Fruit fly (Drosophila melanogaster) whole organism, embryonic: Measurements from ENCODE around the gene mtsh.

Source experiments
- Bdp1 ChIP-seq: fragments of 200-800 bp; sonication (Bioruptor generic); optimal IDR thresholded peaks from 3 replicates; lab custom pipeline; 2016; ENCODE audit warnings: missing biosample characterization, missing genetic modification characterization
- Blimp-1 ChIP-seq: fragments of 200-800 bp; sonication (Bioruptor generic); optimal IDR thresholded peaks from 3 replicates; lab custom pipeline; 2018; ENCODE audit warnings: missing biosample characterization, missing genetic modification characterization, mild to moderate bottlenecking, moderate library complexity, missing genetic modification reagents
- Bteb2 ChIP-seq: fragments of 200-800 bp; sonication (Bioruptor generic); optimal IDR thresholded peaks from 2 replicates; lab custom pipeline; 2016; ENCODE audit warnings: missing biosample characterization, missing genetic modification characterization
- CG10959 ChIP-seq: fragments of 200-800 bp; sonication (Bioruptor generic); IDR thresholded peaks from 2 replicates; pipeline ENCODE4 v1.3.6; 2022; ENCODE audit warnings: missing biosample characterization, missing genetic modification characterization
- CG11696 ChIP-seq: fragments of 200-800 bp; sonication (Bioruptor generic); IDR thresholded peaks from 2 replicates; pipeline ENCODE4 v1.3.6; 2022; ENCODE audit warnings: missing biosample characterization, missing genetic modification characterization
- CG13123 ChIP-seq: fragments of 200-800 bp; sonication (Bioruptor generic); optimal IDR thresholded peaks from 2 replicates; lab custom pipeline; 2016; ENCODE audit warnings: missing biosample characterization, missing genetic modification characterization
- CG13287 ChIP-seq: fragments of 200-800 bp; sonication (Bioruptor generic); IDR thresholded peaks from 2 replicates; pipeline ENCODE4 v1.3.6; 2022; ENCODE audit warnings: missing biosample characterization, missing genetic modification characterization; ENCODE audit not compliant: partially characterized antibody
- CG14710 ChIP-seq: fragments of 200-800 bp; sonication (Bioruptor generic); optimal IDR thresholded peaks from 3 replicates; lab custom pipeline; 2019; ENCODE audit warnings: missing biosample characterization, mild to moderate bottlenecking, missing genetic modification characterization, moderate library complexity
- CG1602 ChIP-seq: fragments of 200-800 bp; sonication (Bioruptor generic); optimal IDR thresholded peaks from 3 replicates; lab custom pipeline; 2016; ENCODE audit warnings: missing biosample characterization, missing genetic modification characterization
- CG17186 ChIP-seq: fragments of 200-800 bp; sonication (Bioruptor generic); optimal IDR thresholded peaks from 3 replicates; lab custom pipeline; 2017; ENCODE audit warnings: missing biosample characterization, missing genetic modification reagents, missing genetic modification characterization
- CG18262 ChIP-seq: fragments of 200-800 bp; optimal IDR thresholded peaks from 3 replicates; lab custom pipeline; 2019; ENCODE audit warnings: missing biosample characterization, mild to moderate bottlenecking, missing genetic modification characterization, moderate library complexity
- CG1832 ChIP-seq: fragments of 200-800 bp; sonication (Bioruptor generic); optimal IDR thresholded peaks from 2 replicates; lab custom pipeline; 2017; ENCODE audit warnings: missing biosample characterization, mild to moderate bottlenecking, missing genetic modification characterization, inconsistent platforms
- CG18599 ChIP-seq: fragments of 200-800 bp; sonication (Bioruptor generic); optimal IDR thresholded peaks from 3 replicates; lab custom pipeline; 2017; ENCODE audit warnings: missing biosample characterization, missing genetic modification characterization, mild to moderate bottlenecking, moderate library complexity, missing genetic modification reagents
- CG30403 ChIP-seq: fragments of 200-800 bp; sonication (Bioruptor generic); optimal IDR thresholded peaks from 3 replicates; lab custom pipeline; 2016; ENCODE audit warnings: missing biosample characterization, missing genetic modification characterization
- CG30431 ChIP-seq: fragments of 200-800 bp; sonication (Bioruptor generic); optimal IDR thresholded peaks from 2 replicates; lab custom pipeline; 2017; ENCODE audit warnings: missing biosample characterization, missing genetic modification characterization
- CG31441 ChIP-seq: fragments of 200-800 bp; sonication (Bioruptor generic); IDR thresholded peaks from 2 replicates; pipeline ENCODE4 v1.3.6; 2022; ENCODE audit warnings: missing biosample characterization, missing genetic modification characterization
- CG34224 ChIP-seq: fragments of 200-800 bp; sonication (Bioruptor generic); IDR thresholded peaks from 3 replicates; pipeline ENCODE4 v1.3.6; 2022; ENCODE audit warnings: missing biosample characterization, missing genetic modification characterization; ENCODE audit not compliant: partially characterized antibody
- CG6765 ChIP-seq: fragments of 200-800 bp; sonication (Bioruptor generic); optimal IDR thresholded peaks from 3 replicates; lab custom pipeline; 2017; ENCODE audit warnings: missing biosample characterization, mild to moderate bottlenecking, missing genetic modification characterization
- CG7786 ChIP-seq: fragments of 200-800 bp; sonication (Bioruptor generic); optimal IDR thresholded peaks from 2 replicates; lab custom pipeline; 2016; ENCODE audit warnings: missing biosample characterization, missing genetic modification characterization
- Chrac-16 ChIP-seq: fragments of 200-800 bp; sonication (Bioruptor generic); optimal IDR thresholded peaks from 3 replicates; lab custom pipeline; 2016; ENCODE audit warnings: missing biosample characterization, missing genetic modification characterization
- D19B ChIP-seq: fragments of 200-800 bp; sonication (Bioruptor generic); optimal IDR thresholded peaks from 2 replicates; lab custom pipeline; 2017; ENCODE audit warnings: missing biosample characterization, mild to moderate bottlenecking, missing genetic modification characterization
- Dek ChIP-seq: fragments of 200-800 bp; sonication (Bioruptor generic); optimal IDR thresholded peaks from 3 replicates; lab custom pipeline; 2019; ENCODE audit warnings: missing biosample characterization, mild to moderate bottlenecking, missing genetic modification characterization, moderate library complexity
- Dfd ChIP-seq, 2 experiments: fragments of >200 bp; optimal IDR thresholded peaks; 2 replicates each; lab custom pipeline; 2017; ENCODE audit warnings: missing biosample characterization in 2 of 2, missing genetic modification characterization in 2 of 2
- Doc3 ChIP-seq: fragments of 200-800 bp; sonication (Bioruptor generic); IDR thresholded peaks from 3 replicates; pipeline ENCODE4 v1.3.6; 2022; ENCODE audit warnings: missing biosample characterization, missing genetic modification characterization; ENCODE audit not compliant: partially characterized antibody
- Ets97D ChIP-seq: fragments of 200-800 bp; sonication (Bioruptor generic); optimal IDR thresholded peaks from 3 replicates; lab custom pipeline; 2016; ENCODE audit warnings: missing biosample characterization, missing genetic modification characterization
- Gsc ChIP-seq: fragments of 200-800 bp; sonication (Bioruptor generic); IDR thresholded peaks from 2 replicates; pipeline ENCODE4 v1.3.6; 2022; ENCODE audit warnings: missing biosample characterization, missing genetic modification characterization
- H2.0 ChIP-seq: fragments of 200-800 bp; sonication (Bioruptor generic); IDR thresholded peaks from 2 replicates; pipeline ENCODE4 v1.3.6; 2022; ENCODE audit warnings: missing biosample characterization, missing genetic modification characterization
- Hr3 ChIP-seq: fragments of 200-800 bp; sonication (Bioruptor generic); optimal IDR thresholded peaks from 3 replicates; lab custom pipeline; 2016; ENCODE audit warnings: missing biosample characterization, missing genetic modification characterization
- Hr78 ChIP-seq, 2 experiments: fragments of 200-800 bp in 1 of 2; fragments of >200 bp in 1 of 2; sonication (Bioruptor generic) in 1 of 2; optimal IDR thresholded peaks; 2 replicates each; lab custom pipeline; 2017 to 2019; ENCODE audit warnings: missing biosample characterization in 2 of 2, missing genetic modification characterization in 2 of 2, mild to moderate bottlenecking in 1 of 2, moderate library complexity in 1 of 2
- Max ChIP-seq: fragments of 200-800 bp; sonication (Bioruptor generic); optimal IDR thresholded peaks from 2 replicates; lab custom pipeline; 2016; ENCODE audit warnings: missing biosample characterization, mild to moderate bottlenecking, missing genetic modification characterization
- Opbp ChIP-seq: fragments of 200-800 bp; sonication (Bioruptor generic); IDR thresholded peaks from 3 replicates; pipeline ENCODE4 v1.3.6; 2022; ENCODE audit warnings: missing biosample characterization, missing genetic modification characterization; ENCODE audit not compliant: partially characterized antibody
- Spps ChIP-seq: fragments of 200-800 bp; sonication (Bioruptor generic); optimal IDR thresholded peaks from 2 replicates; lab custom pipeline; 2018; ENCODE audit warnings: missing biosample characterization, mild to moderate bottlenecking, missing genetic modification characterization
- abd-A ChIP-seq: fragments of 200-800 bp; sonication (Bioruptor generic); optimal IDR thresholded peaks from 3 replicates; lab custom pipeline; 2019; ENCODE audit warnings: missing biosample characterization, mild to moderate bottlenecking, missing genetic modification characterization, moderate library complexity
- dati ChIP-seq: fragments of 200-800 bp; sonication (Bioruptor generic); IDR thresholded peaks from 2 replicates; pipeline ENCODE4 v1.3.6; 2022; ENCODE audit warnings: missing biosample characterization, missing genetic modification characterization
- dimm ChIP-seq: fragments of 200-800 bp; sonication (Bioruptor generic); IDR thresholded peaks from 2 replicates; pipeline ENCODE4 v1.3.6; 2022; ENCODE audit warnings: missing biosample characterization, missing genetic modification characterization
- en ChIP-seq: fragments of 200-800 bp; sonication (Bioruptor generic); optimal IDR thresholded peaks from 2 replicates; lab custom pipeline; 2016; ENCODE audit warnings: missing biosample characterization, missing genetic modification characterization
- ewg ChIP-seq: fragments of 200-800 bp; sonication (Bioruptor generic); optimal IDR thresholded peaks from 3 replicates; lab custom pipeline; 2017; ENCODE audit warnings: mild to moderate bottlenecking, missing biosample characterization, missing genetic modification reagents, missing genetic modification characterization
- fd96Cb ChIP-seq: fragments of 200-800 bp; sonication (Bioruptor generic); optimal IDR thresholded peaks from 2 replicates; lab custom pipeline; 2018; ENCODE audit warnings: missing biosample characterization, mild to moderate bottlenecking, missing genetic modification characterization, moderate library complexity
- gcm ChIP-seq: fragments of 200-800 bp; sonication (Bioruptor generic); optimal IDR thresholded peaks from 2 replicates; lab custom pipeline; 2019; ENCODE audit warnings: missing biosample characterization, mild to moderate bottlenecking, missing genetic modification characterization, moderate library complexity
- gcm2 ChIP-seq: fragments of 200-800 bp; sonication (Bioruptor generic); optimal IDR thresholded peaks from 2 replicates; lab custom pipeline; 2016; ENCODE audit warnings: missing biosample characterization, missing genetic modification characterization
- her ChIP-seq: fragments of 200-800 bp; sonication (Bioruptor generic); optimal IDR thresholded peaks from 2 replicates; lab custom pipeline; 2016; ENCODE audit warnings: missing biosample characterization, missing genetic modification characterization
- hkb ChIP-seq, 2 experiments: fragments of 200-800 bp in 1 of 2; fragments of >200 bp in 1 of 2; sonication (Bioruptor generic) in 1 of 2; IDR thresholded peaks in 1 of 2; optimal IDR thresholded peaks in 1 of 2; 2 replicates each; pipeline versions ENCODE4 v1.3.6 to Lab custom; 2017 to 2022; ENCODE audit warnings: missing biosample characterization in 1 of 2, missing genetic modification characterization in 1 of 2
- inv ChIP-seq: fragments of 200-800 bp; sonication (Bioruptor generic); IDR thresholded peaks from 2 replicates; pipeline ENCODE4 v1.3.6; 2022; ENCODE audit warnings: missing biosample characterization, missing genetic modification characterization; ENCODE audit not compliant: partially characterized antibody
- odd ChIP-seq: fragments of 200-800 bp; sonication (Bioruptor generic); optimal IDR thresholded peaks from 2 replicates; lab custom pipeline; 2017; ENCODE audit warnings: missing biosample characterization, mild to moderate bottlenecking, missing genetic modification characterization
- pita ChIP-seq: fragments of 200-800 bp; sonication (Bioruptor generic); optimal IDR thresholded peaks from 2 replicates; lab custom pipeline; 2017; ENCODE audit warnings: missing biosample characterization, mild to moderate bottlenecking, missing genetic modification characterization
- pnt ChIP-seq: fragments of 200-800 bp; sonication (Bioruptor generic); optimal IDR thresholded peaks from 3 replicates; lab custom pipeline; 2016; ENCODE audit warnings: missing biosample characterization, missing genetic modification characterization
- trem ChIP-seq: fragments of 200-800 bp; optimal IDR thresholded peaks from 3 replicates; lab custom pipeline; 2019; ENCODE audit warnings: missing biosample characterization, mild to moderate bottlenecking, missing genetic modification characterization, moderate library complexity
- tx ChIP-seq: fragments of 200-800 bp; sonication (Bioruptor generic); optimal IDR thresholded peaks from 2 replicates; lab custom pipeline; 2016; ENCODE audit warnings: missing biosample characterization, missing genetic modification characterization
- usp ChIP-seq: fragments of >200 bp; optimal IDR thresholded peaks from 2 replicates; lab custom pipeline; 2017; ENCODE audit warnings: missing biosample characterization, missing genetic modification characterization

The mtsh gene

DNA sequence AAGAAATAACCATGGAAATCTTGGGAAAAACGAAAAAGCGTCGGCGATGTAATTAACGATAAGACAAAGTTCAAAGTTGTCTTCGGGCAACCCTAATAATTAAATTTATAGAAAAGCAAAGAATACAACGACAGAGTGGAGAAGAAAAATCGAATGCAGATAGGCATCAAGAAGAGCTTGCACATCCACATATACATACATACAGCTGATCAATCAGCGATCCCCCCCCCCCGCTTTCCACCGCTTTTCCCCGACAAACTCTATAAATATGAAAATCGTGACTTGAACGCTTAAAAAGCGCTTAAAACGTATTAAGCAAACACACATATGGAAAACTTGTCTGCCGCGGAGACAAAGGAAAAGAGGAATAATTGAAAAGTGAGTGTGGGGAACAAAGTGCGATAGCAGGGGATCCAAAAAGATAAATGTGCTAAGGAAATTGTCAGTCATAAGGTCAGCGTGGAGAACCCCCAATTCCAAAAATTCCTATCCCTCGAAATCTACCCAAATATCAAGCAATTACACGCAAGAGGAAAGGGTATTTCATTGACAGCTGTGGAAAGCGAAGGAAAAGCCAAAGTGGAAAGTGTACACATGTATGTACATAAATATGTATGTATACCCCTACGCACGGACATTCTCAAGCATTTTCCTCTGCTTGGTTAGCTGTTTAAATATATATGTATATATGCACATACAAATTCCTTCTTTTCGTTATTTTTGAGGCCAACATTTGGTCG lies 30.2 kb downstream of the mtsh start (continued):
- TF ChIP-seq CG17186 (GFP tag; lab: Kevin White, UChicago) (no peak), Blimp-1 (GFP tag; lab: Kevin White, UChicago) (peak; percentile 8), H2.0 (no peak), Hr3 (GFP tag; lab: Kevin White, UChicago) (no peak), tx (GFP tag; lab: Kevin White, UChicago) (no peak), odd (GFP tag; lab: Kevin White, UChicago) (no peak), Hr78 (GFP tag; optimal IDR thresholded peaks at IDR 0.05; lab: Kevin White, UChicago) (peak in 1 of 2 experiments; percentile 57), pnt (GFP tag; lab: Kevin White, UChicago) (no peak), fd96Cb (no peak), Bteb2 (GFP tag; lab: Kevin White, UChicago) (no peak), CG30403 (no peak), her (GFP tag; lab: Kevin White, UChicago) (no peak), CG13287 (no peak), inv (GFP tag; lab: Robert Waterston, UW) (no peak), dati (no peak), pita (GFP tag; lab: Kevin White, UChicago) (no peak), CG31441 (GFP tag; lab: Robert Waterston, UW) (no peak), CG10959 (GFP tag; lab: Robert Waterston, UW) (no peak), Dfd (GFP tag; optimal IDR thresholded peaks at IDR 0.05; lab: Kevin White, UChicago) (no peak), usp (GFP tag; lab: Kevin White, UChicago) (no peak), CG1602 (GFP tag; lab: Kevin White, UChicago) (no peak), CG14710 (tag; lab: Kevin White, UChicago) (no peak), dimm (GFP tag; lab: Robert Waterston, UW) (no peak), Doc3 (GFP tag; lab: Robert Waterston, UW) (no peak), Opbp (no peak), en (no peak), CG30431 (GFP tag; lab: Kevin White, UChicago) (no peak), Chrac-16 (no peak), hkb (optimal IDR thresholded peaks at IDR 0.05; lab: Kevin White, UChicago) (no peak), hkb (GFP tag; IDR thresholded peaks at IDR 0.05; lab: Robert Waterston, UW) (no peak), CG13123 (GFP tag; lab: Kevin White, UChicago) (no peak), gcm2 (GFP tag; lab: Kevin White, UChicago) (no peak), D19B (GFP tag; lab: Kevin White, UChicago) (no peak), trem (tag; lab: Kevin White, UChicago) (no peak), CG7786 (GFP tag; lab: Kevin White, UChicago) (no peak), Bdp1 (GFP tag; lab: Kevin White, UChicago) (no peak), abd-A (tag; lab: Kevin White, UChicago) (no peak), CG34224 (GFP tag; lab: Robert Waterston, UW) (no peak), CG18262 (tag; lab: Kevin White, UChicago) (peak; percentile 2), Dek (tag; lab: Kevin White, UChicago) (no peak), CG1832 (GFP tag; lab: Kevin White, UChicago) (no peak), gcm (GFP tag; lab: Kevin White, UChicago) (no peak), Max (no peak), Gsc (GFP tag; lab: Robert Waterston, UW) (no peak), CG11696 (GFP tag; lab: Robert Waterston, UW) (no peak), CG18599 (GFP tag; lab: Kevin White, UChicago) (no peak), ewg (no peak), Spps (tag; lab: Kevin White, UChicago) (no peak), Ets97D (GFP tag; lab: Kevin White, UChicago) (no peak), CG6765 (no peak)
